Worm (Caenorhabditis elegans): Measurements from ENCODE around the gene rheb-1.
A peak's percentile ranks its signal among the peaks of the same experiment; 100 is the strongest.

The rheb-1 gene

ce11 chrIII:9465424-9465823, 9.6 kb upstream of the rheb-1 start, which contains the start of gene B0464.9 (continued):
- TF ChIP-seq ceh-31 (tag; optimal IDR thresholded peaks at IDR 0.05) (peak; percentile 77), ceh-30 (tag; optimal IDR thresholded peaks at IDR 0.05) (no peak), sox-4 (tag; optimal IDR thresholded peaks at IDR 0.05) (no peak), nhr-11 (tag; optimal IDR thresholded peaks at IDR 0.05) (no peak), tbx-7 (tag; optimal IDR thresholded peaks at IDR 0.05) (peak; percentile 63), fax-1 (tag; optimal IDR thresholded peaks at IDR 0.05) (peak; percentile 45), K09A11.1 (tag; optimal IDR thresholded peaks at IDR 0.05; ENCODE audit: insufficient read depth) (no peak), lim-6 (tag; optimal IDR thresholded peaks at IDR 0.05) (no peak), fkh-10 (GFP tag; optimal IDR thresholded peaks at IDR 0.05) (no peak), pros-1 (tag; optimal IDR thresholded peaks at IDR 0.05) (no peak), hlh-30 (tag; optimal IDR thresholded peaks at IDR 0.05; ENCODE audit: insufficient read depth) (no peak), F13H6.1 (tag; optimal IDR thresholded peaks at IDR 0.05) (no peak)

- TF ChIP-seq ama-1 (optimal IDR thresholded peaks at IDR 0.05) (peak; percentile 50), che-1 (tag; optimal IDR thresholded peaks at IDR 0.05) (peak; percentile 9), unc-42 (tag; optimal IDR thresholded peaks at IDR 0.05) (no peak)
Measured at ce11 chrIII:9462785-9463467, 7.1 kb upstream of the rheb-1 start.

ce11 chrIII:9461894-9462784, 6.3 kb upstream of the rheb-1 start:
- TF ChIP-seq ama-1 (optimal IDR thresholded peaks at IDR 0.05): no peak
- TF ChIP-seq ceh-24 (tag; optimal IDR thresholded peaks at IDR 0.05): no peak
- TF ChIP-seq ahr-1 (tag; optimal IDR thresholded peaks at IDR 0.05): no peak

DNA sequence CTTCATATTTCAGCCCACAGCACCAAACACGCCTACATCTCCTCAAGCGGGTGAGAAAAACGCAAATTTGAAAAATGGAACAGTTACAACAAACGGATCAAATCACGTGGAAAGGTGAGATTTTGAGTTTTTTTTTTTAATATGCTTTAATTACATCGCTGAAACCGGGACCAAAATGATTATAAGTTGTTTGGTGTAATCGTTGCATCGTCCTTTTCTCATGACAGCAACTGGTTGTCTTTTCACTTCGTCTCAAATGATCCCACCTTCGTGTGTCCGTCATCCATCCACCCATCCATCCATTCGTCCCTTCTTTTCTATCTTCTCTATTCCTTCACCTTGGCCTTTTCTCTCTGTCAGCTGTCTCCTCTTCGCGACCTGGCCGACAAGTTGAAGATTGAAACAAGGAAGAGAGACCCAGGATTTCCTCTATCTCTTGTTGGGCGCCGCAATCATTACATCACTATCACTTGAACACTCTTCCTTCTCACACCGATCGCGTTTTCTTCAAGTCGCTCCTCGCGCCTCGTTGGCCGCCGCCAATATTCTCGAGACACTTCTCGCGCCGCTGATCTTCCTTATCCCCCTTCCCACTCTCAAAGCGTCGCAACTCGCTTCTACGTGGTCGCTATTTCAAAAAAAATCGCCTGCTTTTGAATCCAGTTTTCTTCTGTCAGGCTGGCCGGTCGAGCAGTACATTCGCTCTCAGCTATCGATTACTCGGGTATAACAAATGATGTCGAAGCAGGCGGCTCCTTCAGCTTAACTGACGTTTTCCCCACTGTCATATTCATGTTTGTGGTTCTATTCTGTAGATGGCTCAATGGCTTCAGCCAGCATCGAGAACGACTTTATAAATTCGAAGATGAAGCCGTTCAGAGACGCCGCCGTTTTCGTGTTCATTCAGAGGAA, 1.6 kb upstream of the rheb-1 start:
- TF ChIP-seq pqm-1 (tag; optimal IDR thresholded peaks at IDR 0.05) (no peak), ceh-18 (tag; optimal IDR thresholded peaks at IDR 0.05) (peak; percentile 77), ceh-45 (GFP tag; IDR thresholded peaks at IDR 0.05) (no peak), lin-11 (tag; optimal IDR thresholded peaks at IDR 0.05) (no peak), npax-4 (tag; optimal IDR thresholded peaks at IDR 0.05) (no peak), F13H6.1 (tag; optimal IDR thresholded peaks at IDR 0.05) (no peak), unc-55 (GFP tag; optimal IDR thresholded peaks at IDR 0.05) (peak; percentile 85), hlh-13 (GFP tag; optimal IDR thresholded peaks at IDR 0.05) (no peak), ceh-31 (tag; optimal IDR thresholded peaks at IDR 0.05) (no peak), ceh-34 (tag; optimal IDR thresholded peaks at IDR 0.05) (peak; percentile 49), fkh-10 (GFP tag; optimal IDR thresholded peaks at IDR 0.05) (no peak), tbx-2 (tag; optimal IDR thresholded peaks at IDR 0.05) (peak; percentile 36), fkh-6 (tag; optimal IDR thresholded peaks at IDR 0.05) (no peak), rnt-1 (tag; optimal IDR thresholded peaks at IDR 0.05) (peak; percentile 29), hlh-8 (tag; optimal IDR thresholded peaks at IDR 0.05) (no peak), madf-2 (tag; optimal IDR thresholded peaks at IDR 0.05) (no peak), fax-1 (tag; optimal IDR thresholded peaks at IDR 0.05) (no peak), gmeb-2 (tag; optimal IDR thresholded peaks at IDR 0.05) (no peak), nfya-1 (tag; optimal IDR thresholded peaks at IDR 0.05) (peak; percentile 44)
